Worm (Caenorhabditis elegans): Measurements from ENCODE around the gene T01C3.2.

DNA sequence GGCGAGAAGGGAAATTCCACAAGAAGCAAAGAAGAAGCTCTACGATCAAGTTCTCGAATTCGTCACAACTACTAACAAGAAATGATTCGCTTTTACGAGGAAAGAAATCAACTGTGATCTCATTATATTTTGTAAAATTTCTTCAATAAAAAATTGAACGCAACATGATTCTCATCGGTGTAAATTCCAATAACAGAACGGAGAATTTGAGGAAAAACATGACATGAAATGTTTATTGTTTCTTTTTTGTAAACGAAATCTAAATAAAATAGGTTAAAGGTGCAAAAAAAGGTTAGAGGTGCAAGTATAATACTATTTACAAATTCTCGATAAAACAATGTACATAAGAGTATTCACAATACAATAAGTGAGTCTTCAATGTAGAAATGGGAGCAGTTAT is 521 bp downstream of the T01C3.2 start:
- no peak for TF ChIP-seq akir-1 (GFP tag; optimal IDR thresholded peaks at IDR 0.05)
- 0 out of 2 replicates have a peak, but pooled peaks have one; percentile 44 for TF ChIP-seq C17E4.6 (GFP tag; IDR thresholded peaks at IDR 0.05)
- TF ChIP-seq lin-35 (GFP tag; optimal IDR thresholded peaks at IDR 0.05): no peak
- no peak for TF ChIP-seq aptf-3 (GFP tag; IDR thresholded peaks at IDR 0.05)
- TF ChIP-seq efl-1 (GFP tag; optimal IDR thresholded peaks at IDR 0.05): peak; percentile 6
- no peak for TF ChIP-seq egl-18 (GFP tag; IDR thresholded peaks at IDR 0.05)
- TF ChIP-seq lin-54 (GFP tag; optimal IDR thresholded peaks at IDR 0.05): peak; percentile 51
- TF ChIP-seq ama-1 (optimal IDR thresholded peaks at IDR 0.05): no peak
- peak in 1 of 2 experiments; percentile 49 for TF ChIP-seq ama-1 (GFP tag; optimal IDR thresholded peaks at IDR 0.05)
- TF ChIP-seq Y95B8A.8 (GFP tag; IDR thresholded peaks at IDR 0.05): peak; percentile 91
- TF ChIP-seq chd-7 (tag; optimal IDR thresholded peaks at IDR 0.05): no peak
- no peak for TF ChIP-seq let-526 (GFP tag; IDR thresholded peaks at IDR 0.05)
- no peak for TF ChIP-seq ztf-3 (GFP tag; optimal IDR thresholded peaks at IDR 0.05)
- no peak for TF ChIP-seq ZK185.1 (tag; optimal IDR thresholded peaks at IDR 0.05; ENCODE audit: poor library complexity, severe bottlenecking)

All from whole organism, young adult.